Worm (Caenorhabditis elegans) whole organism, dauer: ENCODE measurements around the gene klp-18.

ENCODE experiments used
- unc-62 ChIP-seq: sonication (generic microtip); optimal IDR thresholded peaks from 2 replicates; lab custom pipeline; 2017; ENCODE audit warnings: missing biosample characterization, missing genetic modification reagents, missing genetic modification characterization

klp-18 gene

DNA sequence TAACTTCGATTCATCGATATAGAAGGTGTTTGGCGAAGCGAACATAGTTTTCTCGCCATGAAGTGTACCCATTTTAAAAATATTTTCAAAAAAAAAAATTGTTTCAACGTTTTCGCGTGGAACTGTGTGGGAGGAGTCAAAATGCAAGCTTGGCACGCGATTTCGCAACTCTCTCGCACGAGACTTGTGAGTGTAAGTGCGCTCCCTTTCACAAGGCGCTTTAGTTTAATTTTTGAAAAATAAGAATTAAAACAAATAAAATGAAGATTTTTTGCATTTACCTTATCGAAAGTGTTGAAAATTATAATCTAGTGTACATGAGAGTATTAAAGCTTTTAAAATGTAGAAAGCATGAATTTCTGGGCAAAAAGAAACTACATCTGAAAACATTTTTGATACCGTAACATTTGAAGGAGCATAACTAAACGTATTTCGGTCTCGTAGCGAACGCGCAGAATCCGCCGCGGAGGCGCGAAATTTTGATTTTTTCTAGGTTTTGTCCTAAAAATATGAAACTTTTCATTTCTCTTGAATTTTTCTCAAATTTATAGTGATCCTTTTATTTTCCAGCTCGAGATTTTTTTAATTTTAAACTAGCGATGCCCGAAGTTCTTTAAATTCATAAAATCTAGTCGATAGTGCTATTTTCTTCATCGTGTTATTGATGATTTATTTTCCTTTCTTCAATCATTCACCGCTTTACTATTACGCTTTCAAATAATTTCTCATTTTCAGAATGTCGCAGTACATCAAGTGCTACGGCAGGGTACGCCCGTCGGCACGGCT lies at the start of gene klp-18, which contains the start of gene cogc-2:
Gene klp-18, plus strand, starts transcription at position 736 of the 786 bp plus-strand sequence.
Gene cogc-2, minus strand, starts transcription at position 105 of the 786 bp plus-strand sequence.
- no peak for TF ChIP-seq unc-62

DNA sequence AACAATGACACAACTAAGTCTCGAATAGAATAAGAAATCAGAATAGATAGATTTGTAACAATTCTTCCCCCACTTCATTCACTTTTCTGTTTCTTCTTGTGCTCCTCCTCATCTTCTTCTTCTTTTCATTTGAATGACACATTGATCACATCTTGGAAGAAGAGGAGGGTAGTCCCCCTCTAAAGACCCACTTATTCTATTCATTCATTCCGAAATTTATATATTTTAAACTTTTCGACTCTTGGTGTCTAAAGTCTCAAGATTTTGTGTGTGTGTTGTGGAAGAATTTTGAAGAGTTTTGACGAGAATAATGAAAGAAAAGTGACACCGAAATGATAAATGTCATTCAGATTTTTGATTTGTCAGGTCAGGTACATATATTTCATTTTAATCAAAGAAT lies 48.9 kb upstream of the klp-18 start:
- no peak for TF ChIP-seq unc-62

DNA sequence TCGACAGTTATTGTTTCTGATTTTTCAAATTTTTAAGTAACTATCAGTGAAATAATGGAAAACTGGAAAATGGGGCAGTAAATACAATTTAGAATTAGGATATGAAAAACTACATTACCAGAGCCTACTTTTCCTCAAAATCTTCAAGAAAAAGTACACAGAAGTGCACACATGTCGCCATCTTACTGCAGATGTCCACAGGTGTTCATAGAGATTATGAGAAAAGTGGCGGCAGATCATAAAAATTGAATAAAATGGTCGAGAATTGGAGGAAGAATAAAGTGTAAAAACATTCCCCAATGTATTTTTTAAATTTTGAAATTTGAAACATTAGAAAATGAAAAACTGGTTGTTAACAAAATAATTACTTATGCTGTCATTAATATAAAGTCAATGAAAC lies 42.1 kb upstream of the klp-18 start:
- no peak for TF ChIP-seq unc-62

DNA sequence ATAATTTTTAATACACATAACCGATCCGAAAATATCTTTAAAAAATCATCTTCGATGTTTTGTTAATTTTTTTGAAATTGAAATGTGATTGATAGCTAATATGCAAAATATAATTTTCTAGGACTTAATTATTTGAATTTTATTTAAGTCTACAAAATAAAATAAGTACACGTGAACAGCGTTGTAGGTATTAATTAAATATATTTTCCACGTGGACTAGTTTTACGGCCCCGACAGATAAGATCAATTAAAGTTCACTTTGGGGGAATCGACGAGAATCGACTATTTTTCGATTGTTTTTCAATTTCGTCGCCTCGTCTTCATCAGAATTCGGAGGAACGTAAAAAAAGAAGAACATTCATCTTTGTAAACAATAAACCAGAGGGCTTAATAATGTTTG lies 40.8 kb upstream of the klp-18 start, which contains the start of gene C25A8.5:
Gene C25A8.5, plus strand, starts transcription at position 301 of the 400 bp plus-strand sequence.
- TF ChIP-seq unc-62: no peak

DNA sequence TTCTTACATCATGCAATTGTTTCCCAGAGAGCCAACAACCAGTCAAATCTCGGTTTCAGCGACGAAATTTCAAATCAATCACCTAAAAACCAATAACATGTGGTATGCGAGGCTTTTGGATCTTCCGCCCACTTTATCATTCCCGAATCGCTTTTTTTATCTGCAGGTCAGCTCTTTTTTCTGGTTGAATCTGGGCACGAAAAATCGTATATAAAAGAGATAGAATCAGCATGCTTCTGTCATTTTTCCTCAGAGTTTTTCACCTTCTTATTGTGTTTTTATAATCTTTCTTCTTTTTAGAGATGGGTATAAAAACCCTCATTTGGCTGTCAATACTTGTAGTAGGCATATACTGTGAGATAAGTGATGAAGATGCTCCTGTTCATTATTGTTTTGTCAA lies 36.7 kb upstream of the klp-18 start, which contains the start of gene cht-3:
Gene cht-3, plus strand, starts transcription at position 301 of the 400 bp plus-strand sequence.
- no peak for TF ChIP-seq unc-62

DNA sequence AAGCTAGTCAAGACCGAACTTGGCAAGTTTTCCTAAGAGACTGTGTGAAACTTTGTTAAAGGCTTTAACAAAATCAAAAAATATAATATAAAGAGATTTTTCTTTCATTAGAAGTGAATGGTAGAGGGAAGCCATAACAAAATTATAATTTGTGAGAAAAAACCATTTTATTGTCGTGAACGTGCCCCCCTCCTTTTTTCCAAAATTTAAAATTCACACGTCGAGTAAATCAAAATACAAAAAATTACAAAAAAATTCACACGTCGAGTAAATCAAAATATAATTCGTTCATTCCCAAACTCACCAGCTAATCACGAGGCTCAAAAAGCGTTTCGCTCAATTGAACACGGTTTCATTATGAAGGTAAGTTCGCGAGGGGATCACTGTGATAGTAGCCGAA lies 30.5 kb upstream of the klp-18 start, which contains the start of gene C25A8.2:
Gene C25A8.2, plus strand, starts transcription at position 301 of the 400 bp plus-strand sequence.
- TF ChIP-seq unc-62: no peak

DNA sequence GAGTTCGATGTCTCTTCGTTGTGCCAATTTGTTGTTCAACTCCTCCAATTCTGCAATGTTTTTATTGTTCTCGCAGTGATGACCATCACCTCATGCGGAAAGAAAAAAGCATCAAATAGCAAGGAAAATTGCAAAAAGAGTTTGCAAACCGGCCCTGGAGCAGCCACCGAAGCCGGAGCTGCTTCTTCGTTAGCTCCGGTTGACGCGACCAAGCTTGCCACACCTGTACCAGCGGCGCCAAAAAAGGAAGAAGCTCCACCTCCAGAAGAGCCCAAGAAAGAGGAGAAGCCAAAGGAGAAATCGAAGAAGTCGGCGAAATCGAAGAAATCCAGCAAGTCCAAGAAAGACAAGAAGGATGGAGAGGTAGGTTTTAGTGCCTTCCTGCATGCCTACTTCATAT lies 29.8 kb upstream of the klp-18 start:
- TF ChIP-seq unc-62: no peak

DNA sequence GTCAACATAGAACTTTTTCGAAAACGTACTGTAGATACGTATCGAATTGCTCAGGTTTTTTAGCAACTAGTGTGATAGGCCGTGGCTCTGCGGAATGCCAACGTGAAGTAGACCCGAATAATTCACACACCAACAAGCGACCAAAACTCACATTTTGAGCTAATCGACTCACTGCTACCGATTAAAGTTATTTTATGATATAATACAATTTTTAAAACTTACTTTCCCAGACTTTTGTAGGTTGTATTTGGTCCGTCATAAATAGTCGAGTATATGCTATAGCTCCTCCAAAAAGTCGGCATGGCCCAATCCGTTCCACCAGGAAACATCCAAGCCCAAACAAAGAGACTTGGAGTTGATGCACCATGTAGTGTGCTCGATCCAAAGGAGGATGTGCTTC lies 29.2 kb upstream of the klp-18 start, which contains the start of gene C25A8.1:
Gene C25A8.1, plus strand, starts transcription at position 301 of the 400 bp plus-strand sequence.
- no peak for TF ChIP-seq unc-62

- no peak for TF ChIP-seq unc-62
These were observed 28.3 kb upstream of the klp-18 start, which contains the start of gene trxr-1 for ce11 chrIV:7011728-7012127. Gene trxr-1 (plus strand): TSS chrIV:7011954.

- TF ChIP-seq unc-62: no peak
These were observed 27.8 kb upstream of the klp-18 start for ce11 chrIV:7012214-7012613.

- TF ChIP-seq unc-62: no peak
These were observed 27.1 kb upstream of the klp-18 start for ce11 chrIV:7012731-7013445.

DNA sequence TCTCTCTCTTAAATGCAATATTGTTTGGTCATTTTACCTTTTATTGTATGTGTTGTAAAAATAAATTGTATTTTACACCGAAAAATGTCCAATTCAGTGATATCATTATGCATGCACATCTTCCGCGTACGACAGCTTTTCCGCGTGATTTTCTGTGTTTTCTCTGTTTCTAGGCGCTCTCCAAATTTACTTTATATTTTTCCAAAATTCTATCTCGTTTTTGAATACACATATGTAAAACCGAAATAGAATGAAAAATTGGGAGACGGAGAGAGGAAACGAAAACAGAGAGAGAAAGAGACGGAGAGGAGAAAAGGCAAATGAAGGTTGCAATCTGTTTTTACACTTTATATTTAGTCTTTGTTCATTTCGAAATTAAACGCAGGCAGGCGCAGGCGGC lies 23.5 kb upstream of the klp-18 start:
- no peak for TF ChIP-seq unc-62

ce11 chrIV:7017123-7017674 lies 22.8 kb upstream of the klp-18 start, which contains the start of gene gldi-4:
Gene gldi-4 (plus strand): TSS chrIV:7017624.
- TF ChIP-seq unc-62: no peak

DNA sequence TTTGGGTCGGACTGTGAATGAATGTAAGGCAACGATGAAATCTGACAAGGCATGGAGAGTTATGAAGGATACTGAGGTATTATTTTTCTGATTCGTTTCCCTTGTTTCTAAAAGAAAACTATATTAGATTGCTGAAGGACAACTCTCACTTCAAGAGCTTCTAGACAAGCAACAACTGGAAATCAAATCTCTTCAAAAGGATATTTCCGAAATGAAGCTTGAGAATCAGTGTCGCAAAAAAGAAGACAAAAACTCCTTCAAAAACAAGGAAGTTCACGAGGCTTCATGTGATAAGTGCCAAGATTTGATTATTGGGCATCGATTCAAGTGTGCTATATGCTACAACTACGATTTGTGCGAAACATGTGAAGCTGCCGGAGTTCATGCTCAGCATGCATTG lies 21.4 kb upstream of the klp-18 start:
- TF ChIP-seq unc-62: no peak

DNA sequence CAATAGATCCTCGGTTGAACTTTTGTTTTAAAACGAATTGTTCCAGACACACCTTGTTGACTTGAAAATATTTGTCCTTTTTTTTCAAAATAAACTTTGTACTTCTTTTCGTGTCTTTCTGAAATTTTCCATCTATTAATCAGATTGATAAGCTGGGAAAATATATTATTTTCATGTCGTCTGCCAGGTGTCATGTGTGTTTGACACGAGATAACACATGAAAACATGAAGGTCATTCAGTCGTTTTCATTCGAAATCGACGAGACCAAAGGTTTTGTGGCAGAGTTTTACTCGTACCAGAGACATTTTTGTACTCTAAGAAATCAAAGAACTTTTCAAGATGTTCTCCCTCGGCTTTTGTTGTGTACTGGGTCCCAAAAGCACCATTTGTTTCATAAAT lies 19.4 kb upstream of the klp-18 start:
- no peak for TF ChIP-seq unc-62

DNA sequence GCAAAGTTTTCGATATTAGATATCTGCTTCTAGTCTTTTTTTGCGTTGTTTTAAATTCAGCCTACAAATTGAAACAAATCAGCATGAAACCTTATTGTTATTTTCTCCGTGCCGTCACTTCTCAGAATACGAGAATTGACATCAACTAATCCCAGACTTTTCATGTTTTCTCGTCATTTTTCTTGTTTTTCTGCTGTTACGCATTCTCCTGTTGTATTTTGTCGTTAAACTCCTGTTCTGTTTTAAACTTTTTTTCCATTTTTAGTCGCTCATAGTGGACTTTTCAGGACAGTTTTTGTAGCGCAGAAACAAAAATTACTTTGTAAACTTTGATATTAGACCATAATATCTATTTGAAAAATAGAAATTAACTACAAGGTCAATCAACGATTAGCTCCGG lies 17.8 kb upstream of the klp-18 start:
- TF ChIP-seq unc-62: no peak

DNA sequence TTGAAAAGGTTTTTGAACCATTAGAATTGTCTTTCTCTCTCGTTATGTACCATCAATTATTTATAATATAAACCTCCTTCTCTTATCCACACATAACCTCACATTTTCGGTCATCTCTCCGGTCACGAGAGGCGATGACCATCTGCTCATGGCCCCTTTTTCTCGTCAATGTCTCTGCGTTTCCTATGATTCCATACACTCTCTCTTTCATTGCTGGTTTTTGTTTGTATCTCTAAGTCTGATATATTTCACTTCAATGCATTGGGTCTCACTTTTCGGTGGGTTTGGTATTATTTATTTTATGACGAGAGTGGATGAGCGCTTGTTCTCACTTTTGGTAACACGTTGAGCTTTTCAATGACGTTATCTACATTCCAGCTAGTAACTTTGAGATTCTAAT lies 17.0 kb upstream of the klp-18 start:
- TF ChIP-seq unc-62: no peak
